In the genomic region with DNA sequence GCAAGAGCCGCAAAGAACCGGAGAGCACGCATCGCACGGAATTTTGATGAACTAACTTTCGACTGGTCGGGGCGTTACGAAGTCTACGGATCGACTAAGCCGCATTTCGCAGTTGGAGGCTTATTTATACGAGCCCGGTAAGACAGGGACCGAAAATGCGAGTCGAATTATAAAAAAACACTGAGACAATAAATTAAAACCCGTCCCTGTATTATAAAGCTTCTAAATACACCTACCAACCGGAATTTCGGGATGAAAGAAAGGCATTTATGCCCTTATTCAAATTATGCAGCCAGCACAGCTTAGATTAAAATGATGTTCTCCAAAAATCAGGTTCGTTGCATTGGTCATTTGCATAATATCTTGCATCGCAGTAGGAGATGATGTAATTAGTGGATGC, we compare ENCODE assay signal across 2 fruit fly cellular contexts.
TF ChIP-seq lines count a peak whose summit lies in the region.

A gene (minus strand): TSS at position 101 of the 400 bp plus-strand sequence.

- no peak for TF ChIP-seq CTCF in whole organism, embryonic (GFP tag; optimal IDR thresholded peaks at IDR 0.05; lab: Kevin White, UChicago)

TF ChIP-seq in whole organism, 6 proteins besides CTCF, POLR2A, EP300 and RAD21:
- peak; percentile 29 for TF ChIP-seq pan (optimal IDR thresholded peaks at IDR 0.05; lab: Kevin White, UChicago)
- TF ChIP-seq psq (optimal IDR thresholded peaks at IDR 0.05; lab: Kevin White, UChicago) = no peak
- TF ChIP-seq CG8478 (optimal IDR thresholded peaks at IDR 0.05; lab: Kevin White, UChicago) = no peak
- no peak for TF ChIP-seq EcR (GFP tag; optimal IDR thresholded peaks at IDR 0.05; lab: Kevin White, UChicago)

TF ChIP-seq in whole organism, embryonic, 481 proteins besides CTCF, POLR2A, EP300 and RAD21:
- TF ChIP-seq CG11456 (GFP tag; IDR thresholded peaks at IDR 0.05; lab: Robert Waterston, UW) = no peak
- TF ChIP-seq Ets65A (GFP tag; lab: Kevin White, UChicago) = peak; percentile 86
- no peak for TF ChIP-seq E2f2 (GFP tag; IDR thresholded peaks at IDR 0.05; lab: Robert Waterston, UW)
- TF ChIP-seq CG3995 (GFP tag; optimal IDR thresholded peaks at IDR 0.05; lab: Kevin White, UChicago) = no peak
- TF ChIP-seq Med (GFP tag; lab: Kevin White, UChicago) = peak; percentile 69
- TF ChIP-seq CG4854 (GFP tag; optimal IDR thresholded peaks at IDR 0.05; lab: Kevin White, UChicago) = no peak
- TF ChIP-seq CG12744 (GFP tag; optimal IDR thresholded peaks at IDR 0.05; lab: Kevin White, UChicago) = no peak
- 0 out of 3 replicates have a peak, but pooled peaks have one; percentile 28 for TF ChIP-seq CG2199 (GFP tag; IDR thresholded peaks at IDR 0.05; lab: Robert Waterston, UW)
- no peak for TF ChIP-seq D19A (tag; optimal IDR thresholded peaks at IDR 0.05; lab: Kevin White, UChicago)
- no peak for TF ChIP-seq Ssrp (tag; optimal IDR thresholded peaks at IDR 0.05; lab: Kevin White, UChicago)
- TF ChIP-seq vvl (GFP tag; IDR thresholded peaks at IDR 0.05; lab: Robert Waterston, UW) = 0 out of 2 replicates have a peak, but pooled peaks have one; percentile 23
